Worm (Caenorhabditis elegans): ENCODE data around the gene R08C7.4.

DNA sequence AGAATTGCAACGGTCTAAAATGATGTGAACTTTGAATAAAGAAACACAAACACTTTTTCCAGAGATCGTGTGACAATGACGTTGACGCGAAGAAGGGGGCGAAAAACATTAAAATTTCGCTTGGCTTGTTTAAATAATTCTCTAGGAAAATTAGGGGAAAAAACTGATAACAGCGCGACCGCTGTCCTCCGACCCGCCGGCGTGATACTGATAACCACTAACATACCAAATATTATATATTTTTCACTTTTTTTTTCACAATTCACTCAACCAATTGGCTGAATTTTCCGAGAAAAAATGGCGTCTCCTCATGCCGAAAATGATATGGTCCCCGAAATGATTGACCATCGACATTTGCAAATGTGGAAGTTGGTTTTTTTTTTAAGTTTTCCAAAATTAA, 15.0 kb downstream of the R08C7.4 start:
- TF ChIP-seq unc-62 (GFP tag; optimal IDR thresholded peaks at IDR 0.05): no peak
- TF ChIP-seq nhr-237 (tag; optimal IDR thresholded peaks at IDR 0.05): no peak
- no peak for TF ChIP-seq nhr-76 (tag; optimal IDR thresholded peaks at IDR 0.05)
- TF ChIP-seq ham-2 (GFP tag; optimal IDR thresholded peaks at IDR 0.05): no peak
- no peak for TF ChIP-seq pha-4 (tag; optimal IDR thresholded peaks at IDR 0.05)
- TF ChIP-seq mep-1 (tag; optimal IDR thresholded peaks at IDR 0.05): no peak
- no peak for TF ChIP-seq ztf-11 (tag; optimal IDR thresholded peaks at IDR 0.05)
- TF ChIP-seq bed-3 (GFP tag; optimal IDR thresholded peaks at IDR 0.05): no peak
- TF ChIP-seq lin-13 (tag; optimal IDR thresholded peaks at IDR 0.05): no peak
- TF ChIP-seq snpc-4 (tag; optimal IDR thresholded peaks at IDR 0.05): no peak
- TF ChIP-seq zip-8 (tag; optimal IDR thresholded peaks at IDR 0.05): no peak
- TF ChIP-seq nhr-12 (tag; optimal IDR thresholded peaks at IDR 0.05): no peak
- TF ChIP-seq blmp-1 (tag; optimal IDR thresholded peaks at IDR 0.05): no peak
